Fruit fly (Drosophila melanogaster) ovary, adult (tissue): ENCODE results near the gene kkv.

ENCODE experiments used
- CG17801 ChIP-seq: fragments of 200-800 bp; optimal IDR thresholded peaks from 2 replicates; lab custom pipeline; 2019; ENCODE audit warnings: missing biosample characterization, mild to moderate bottlenecking, missing genetic modification characterization, moderate library complexity; ENCODE audit not compliant: partially characterized antibody

kkv gene

dm6 chr3R:5357935-5358414 lies 34.7 kb downstream of the kkv start, which contains the start of gene Prosbeta7:
TSS of gene Prosbeta7 (minus strand) at chr3R:5358364.
- TF ChIP-seq CG17801 (GFP tag; lab: Kevin White, UChicago), result peak; percentile 68

dm6 chr3R:5355135-5355493 lies 37.6 kb downstream of the kkv start:
- TF ChIP-seq CG17801 (GFP tag; lab: Kevin White, UChicago), result no peak

- TF ChIP-seq CG17801 (GFP tag; lab: Kevin White, UChicago), result no peak
Measured at dm6 chr3R:5354373-5355134, 38.1 kb downstream of the kkv start, which contains the start of the genes CG11999 and CG1161. TSS of gene CG11999 (minus strand) at chr3R:5354747. TSS of gene CG1161 (plus strand) at chr3R:5355092.

- no peak for TF ChIP-seq CG17801 (GFP tag; lab: Kevin White, UChicago)
Measured at dm6 chr3R:5350393-5350972, 42.2 kb downstream of the kkv start, which contains the start of gene mtd. TSS of gene mtd (minus strand) at chr3R:5350443.

dm6 chr3R:5346707-5347323 lies 45.9 kb downstream of the kkv start:
- no peak for TF ChIP-seq CG17801 (GFP tag; lab: Kevin White, UChicago)

dm6 chr3R:5331764-5332405 lies 60.8 kb downstream of the kkv start:
- TF ChIP-seq CG17801 (GFP tag; lab: Kevin White, UChicago), result no peak

- TF ChIP-seq CG17801 (GFP tag; lab: Kevin White, UChicago), result no peak
Measured at dm6 chr3R:5330338-5330737, 62.3 kb downstream of the kkv start.
